Fruit fly (Drosophila melanogaster) ovary, adult (tissue): Measurements from ENCODE around the gene IntS6.

Source experiments
- CG17801 ChIP-seq: fragments of 200-800 bp; optimal IDR thresholded peaks from 2 replicates; lab custom pipeline; 2019; ENCODE audit warnings: missing biosample characterization, mild to moderate bottlenecking, missing genetic modification characterization, moderate library complexity; ENCODE audit not compliant: partially characterized antibody

Gene IntS6

dm6 chrX:5756146-5756545 is 9.1 kb upstream of the IntS6 start:
- TF ChIP-seq CG17801: no peak

- peak; percentile 96 for TF ChIP-seq CG17801
Measured at dm6 chrX:5754837-5755828, 8.1 kb upstream of the IntS6 start, which contains the start of the genes lin-52 and CG15771. Gene lin-52 (minus strand): TSS chrX:5754958. Gene CG15771 (plus strand): TSS chrX:5755574.

dm6 chrX:5752838-5753237 is 5.8 kb upstream of the IntS6 start:
- TF ChIP-seq CG17801: no peak

dm6 chrX:5751949-5752348 is 4.9 kb upstream of the IntS6 start, which contains the start of gene CG15772:
Gene CG15772 (plus strand): TSS chrX:5752249.
- TF ChIP-seq CG17801: no peak

- TF ChIP-seq CG17801: peak; percentile 79
Measured at dm6 chrX:5745840-5746815, 926 bp downstream of the IntS6 start.

- no peak for TF ChIP-seq CG17801
Measured at dm6 chrX:5744992-5745732, 1.9 kb downstream of the IntS6 start.

- no peak for TF ChIP-seq CG17801
Measured at dm6 chrX:5744277-5744846, 2.7 kb downstream of the IntS6 start.

- no peak for TF ChIP-seq CG17801
Measured at dm6 chrX:5741625-5742024, 5.4 kb downstream of the IntS6 start.

dm6 chrX:5737676-5738220 is 9.3 kb downstream of the IntS6 start, which contains the start of gene Snx27:
Gene Snx27 (minus strand): TSS chrX:5738031.
- peak; percentile 76 for TF ChIP-seq CG17801

dm6 chrX:5737157-5737556 is 9.9 kb downstream of the IntS6 start:
- no peak for TF ChIP-seq CG17801

- peak; percentile 97 for TF ChIP-seq CG17801
Measured at dm6 chrX:5735268-5735941, 11.6 kb downstream of the IntS6 start.

dm6 chrX:5732440-5732839 is 14.6 kb downstream of the IntS6 start, which contains the start of gene CG15773:
Gene CG15773 (plus strand): TSS chrX:5732740.
- TF ChIP-seq CG17801: no peak

- no peak for TF ChIP-seq CG17801
Measured at dm6 chrX:5724744-5725185, 22.3 kb downstream of the IntS6 start.

- TF ChIP-seq CG17801: no peak
Measured at dm6 chrX:5724151-5724699, 22.8 kb downstream of the IntS6 start.
